Fruit fly (Drosophila melanogaster) whole organism, embryonic: ENCODE data around the gene CG13917.
A peak's percentile ranks its signal among the peaks of the same experiment; 100 is the strongest.

Experiments used
- Abd-B ChIP-seq: fragments of 200-800 bp; sonication (Bioruptor generic); optimal IDR thresholded peaks from 2 replicates; lab custom pipeline; 2018; ENCODE audit warnings: missing biosample characterization, mild to moderate bottlenecking, missing genetic modification characterization, moderate library complexity
- B-H1 ChIP-seq: fragments of 200-800 bp; sonication (Bioruptor generic); IDR thresholded peaks from 3 replicates; pipeline ENCODE4 v1.3.6; 2022; ENCODE audit warnings: missing biosample characterization, missing genetic modification characterization
- CG10147 ChIP-seq: fragments of 200-800 bp; sonication (Bioruptor generic); optimal IDR thresholded peaks from 2 replicates; lab custom pipeline; 2019; ENCODE audit warnings: missing biosample characterization, mild to moderate bottlenecking, missing genetic modification characterization, moderate library complexity
- CG10462 ChIP-seq: fragments of 200-800 bp; sonication (Bioruptor generic); optimal IDR thresholded peaks from 2 replicates; lab custom pipeline; 2016; ENCODE audit warnings: missing biosample characterization, missing genetic modification characterization
- CG11696 ChIP-seq: fragments of 200-800 bp; sonication (Bioruptor generic); IDR thresholded peaks from 2 replicates; pipeline ENCODE4 v1.3.6; 2022; ENCODE audit warnings: missing biosample characterization, missing genetic modification characterization
- CG11723 ChIP-seq: fragments of 200-800 bp; sonication (Bioruptor generic); optimal IDR thresholded peaks from 2 replicates; lab custom pipeline; 2017; ENCODE audit warnings: missing biosample characterization, mild to moderate bottlenecking, missing genetic modification characterization
- CG12659 ChIP-seq: fragments of 200-800 bp; sonication (Bioruptor generic); optimal IDR thresholded peaks from 3 replicates; lab custom pipeline; 2017; ENCODE audit warnings: mild to moderate bottlenecking, missing biosample characterization, missing genetic modification reagents, missing genetic modification characterization
- CG14441 ChIP-seq: fragments of 200-800 bp; sonication (Bioruptor generic); IDR thresholded peaks from 2 replicates; pipeline ENCODE4 v1.3.6; 2022; ENCODE audit warnings: missing biosample characterization, missing genetic modification characterization
- CG15073 ChIP-seq: fragments of 200-800 bp; sonication (Bioruptor generic); optimal IDR thresholded peaks from 2 replicates; lab custom pipeline; 2016; ENCODE audit warnings: missing biosample characterization, missing genetic modification characterization
- CG16815 ChIP-seq: fragments of 200-800 bp; sonication (Bioruptor generic); optimal IDR thresholded peaks from 3 replicates; lab custom pipeline; 2017; ENCODE audit warnings: missing biosample characterization, mild to moderate bottlenecking, missing genetic modification characterization
- CG1792 ChIP-seq: fragments of 200-800 bp; sonication (Bioruptor generic); optimal IDR thresholded peaks from 2 replicates; lab custom pipeline; 2016; ENCODE audit warnings: missing biosample characterization, missing genetic modification characterization
- CG30403 ChIP-seq: fragments of 200-800 bp; sonication (Bioruptor generic); optimal IDR thresholded peaks from 3 replicates; lab custom pipeline; 2016; ENCODE audit warnings: missing biosample characterization, missing genetic modification characterization
- CG34224 ChIP-seq: fragments of 200-800 bp; sonication (Bioruptor generic); IDR thresholded peaks from 3 replicates; pipeline ENCODE4 v1.3.6; 2022; ENCODE audit warnings: missing biosample characterization, missing genetic modification characterization; ENCODE audit not compliant: partially characterized antibody
- CG3847 ChIP-seq: fragments of 200-800 bp; sonication (Bioruptor generic); IDR thresholded peaks from 2 replicates; pipeline ENCODE4 v1.3.6; 2022; ENCODE audit warnings: missing biosample characterization, missing genetic modification characterization
- CG3995 ChIP-seq: fragments of 200-800 bp; sonication (Bioruptor generic); optimal IDR thresholded peaks from 3 replicates; lab custom pipeline; 2016; ENCODE audit warnings: missing biosample characterization, missing genetic modification characterization
- CG42726 ChIP-seq: fragments of 200-800 bp; sonication (Bioruptor generic); IDR thresholded peaks from 2 replicates; pipeline ENCODE4 v1.3.6; 2022; ENCODE audit warnings: missing biosample characterization, missing genetic modification characterization; ENCODE audit not compliant: partially characterized antibody
- CG4820 ChIP-seq: fragments of 200-800 bp; sonication (Bioruptor generic); optimal IDR thresholded peaks from 3 replicates; lab custom pipeline; 2016; ENCODE audit warnings: missing biosample characterization, missing genetic modification characterization
- CG6175 ChIP-seq: fragments of 200-800 bp; sonication (Bioruptor generic); IDR thresholded peaks from 3 replicates; pipeline ENCODE4 v1.3.6; 2022; ENCODE audit warnings: missing biosample characterization, missing genetic modification characterization
- CG6654 ChIP-seq: fragments of 200-800 bp; sonication (Bioruptor generic); optimal IDR thresholded peaks from 2 replicates; lab custom pipeline; 2017; ENCODE audit warnings: missing biosample characterization, mild to moderate bottlenecking, missing genetic modification characterization
- CG6854 ChIP-seq: fragments of 200-800 bp; sonication (Bioruptor generic); optimal IDR thresholded peaks from 3 replicates; lab custom pipeline; 2017; ENCODE audit warnings: missing biosample characterization, mild to moderate bottlenecking, missing genetic modification characterization
- CG7839 ChIP-seq: fragments of 200-800 bp; sonication (Bioruptor generic); optimal IDR thresholded peaks from 3 replicates; lab custom pipeline; 2018; ENCODE audit warnings: missing biosample characterization, mild to moderate bottlenecking, missing genetic modification characterization, moderate library complexity
- CG7963 ChIP-seq: fragments of 200-800 bp; sonication (Bioruptor generic); IDR thresholded peaks from 3 replicates; pipeline ENCODE4 v1.3.6; 2022; ENCODE audit warnings: missing biosample characterization, missing genetic modification characterization; ENCODE audit not compliant: partially characterized antibody
- CG8478 ChIP-seq: fragments of >200 bp; optimal IDR thresholded peaks from 2 replicates; lab custom pipeline; 2018
- D19A ChIP-seq: fragments of 200-800 bp; optimal IDR thresholded peaks from 3 replicates; lab custom pipeline; 2019; ENCODE audit warnings: missing biosample characterization, mild to moderate bottlenecking, missing genetic modification characterization, moderate library complexity
- Dbx ChIP-seq: fragments of 200-800 bp; sonication (Bioruptor generic); IDR thresholded peaks from 3 replicates; pipeline ENCODE4 v1.3.6; 2022; ENCODE audit warnings: missing biosample characterization, missing genetic modification characterization
- E2f1 ChIP-seq: fragments of 200-800 bp; sonication (Bioruptor generic); IDR thresholded peaks from 2 replicates; pipeline ENCODE4 v1.3.6; 2022; ENCODE audit warnings: missing biosample characterization, missing genetic modification characterization
- Elba2 ChIP-seq: fragments of 200-800 bp; sonication (Bioruptor generic); optimal IDR thresholded peaks from 3 replicates; lab custom pipeline; 2016; ENCODE audit warnings: missing biosample characterization, missing genetic modification characterization
- Fer2 ChIP-seq: fragments of 200-800 bp; sonication (Bioruptor generic); optimal IDR thresholded peaks from 2 replicates; lab custom pipeline; 2018; ENCODE audit warnings: missing biosample characterization, mild to moderate bottlenecking, missing genetic modification characterization, moderate library complexity
- GATAe ChIP-seq: fragments of 200-800 bp; sonication (Bioruptor generic); conservative IDR thresholded peaks from 2 replicates; pipeline ENCODE4 v1.3.6; 2022; ENCODE audit warnings: missing biosample characterization, missing genetic modification characterization
- H15 ChIP-seq: fragments of 200-800 bp; sonication (Bioruptor generic); IDR thresholded peaks from 3 replicates; pipeline ENCODE4 v1.3.6; 2022; ENCODE audit warnings: missing biosample characterization, missing genetic modification characterization
- Max ChIP-seq: fragments of 200-800 bp; sonication (Bioruptor generic); optimal IDR thresholded peaks from 2 replicates; lab custom pipeline; 2016; ENCODE audit warnings: missing biosample characterization, mild to moderate bottlenecking, missing genetic modification characterization
- Nf-YB ChIP-seq: fragments of 200-800 bp; sonication (Bioruptor generic); optimal IDR thresholded peaks from 3 replicates; lab custom pipeline; 2019; ENCODE audit warnings: missing biosample characterization, mild to moderate bottlenecking, missing genetic modification characterization, moderate library complexity
- Rfx ChIP-seq: fragments of 200-800 bp; sonication (Bioruptor generic); IDR thresholded peaks from 2 replicates; pipeline ENCODE4 v1.3.6; 2022; ENCODE audit warnings: missing biosample characterization, missing genetic modification characterization
- Scr ChIP-seq: fragments of 200-800 bp; sonication (Bioruptor generic); IDR thresholded peaks from 2 replicates; pipeline ENCODE4 v1.3.6; 2022; ENCODE audit warnings: missing biosample characterization, missing genetic modification characterization; ENCODE audit not compliant: partially characterized antibody
- bbx ChIP-seq: fragments of 200-800 bp; sonication (Bioruptor generic); IDR thresholded peaks from 2 replicates; pipeline ENCODE4 v1.3.6; 2022; ENCODE audit warnings: missing biosample characterization, missing genetic modification characterization; ENCODE audit not compliant: partially characterized antibody
- chm ChIP-seq: fragments of 200-800 bp; sonication (Bioruptor generic); IDR thresholded peaks from 2 replicates; pipeline ENCODE4 v1.3.6; 2022; ENCODE audit warnings: missing biosample characterization, missing genetic modification characterization
- eve ChIP-seq, 2 experiments: fragments of >200 bp; optimal IDR thresholded peaks; 2 replicates each; lab custom pipeline; 2017; ENCODE audit warnings: missing biosample characterization in 2 of 2, missing genetic modification characterization in 2 of 2
- ewg ChIP-seq: fragments of 200-800 bp; sonication (Bioruptor generic); optimal IDR thresholded peaks from 3 replicates; lab custom pipeline; 2017; ENCODE audit warnings: mild to moderate bottlenecking, missing biosample characterization, missing genetic modification reagents, missing genetic modification characterization
- exex ChIP-seq: fragments of 200-800 bp; sonication (Bioruptor generic); optimal IDR thresholded peaks from 4 replicates; lab custom pipeline; 2018; ENCODE audit warnings: missing biosample characterization, mild to moderate bottlenecking, missing genetic modification characterization, moderate library complexity
- knrl ChIP-seq: fragments of 200-800 bp; sonication (Bioruptor generic); IDR thresholded peaks from 3 replicates; pipeline ENCODE4 v1.3.6; 2022; ENCODE audit warnings: missing biosample characterization, missing genetic modification characterization; ENCODE audit not compliant: partially characterized antibody
- lola ChIP-seq, 3 experiments: fragments of >200 bp in 2 of 3; fragments of 200-800 bp in 1 of 3; sonication (Bioruptor generic) in 1 of 3; optimal IDR thresholded peaks; 2 replicates each; lab custom pipeline; 2017 to 2019; ENCODE audit warnings: missing biosample characterization in 3 of 3, missing genetic modification characterization in 3 of 3, mild to moderate bottlenecking in 1 of 3, moderate library complexity in 1 of 3
- lov ChIP-seq, 2 experiments: fragments of 200-800 bp in 1 of 2; fragments of >200 bp in 1 of 2; sonication (Bioruptor generic) in 1 of 2; IDR thresholded peaks in 1 of 2; optimal IDR thresholded peaks in 1 of 2; 2 replicates in 1 of 2; 3 replicates in 1 of 2; pipeline versions ENCODE4 v1.3.6 to Lab custom; 2017 to 2022; ENCODE audit warnings: missing biosample characterization in 1 of 2, missing genetic modification characterization in 1 of 2
- p53 ChIP-seq: fragments of 200-800 bp; sonication (Bioruptor generic); optimal IDR thresholded peaks from 2 replicates; lab custom pipeline; 2016; ENCODE audit warnings: missing biosample characterization, missing genetic modification characterization
- shn ChIP-seq: fragments of 200-800 bp; sonication (Bioruptor generic); optimal IDR thresholded peaks from 3 replicates; lab custom pipeline; 2016; ENCODE audit warnings: missing biosample characterization, missing genetic modification characterization
- sisA ChIP-seq: fragments of 200-800 bp; sonication (Bioruptor generic); IDR thresholded peaks from 2 replicates; pipeline ENCODE4 v1.3.6; 2022; ENCODE audit warnings: missing biosample characterization, missing genetic modification characterization
- slp2 ChIP-seq: fragments of 200-800 bp; sonication (Bioruptor generic); optimal IDR thresholded peaks from 2 replicates; lab custom pipeline; 2016; ENCODE audit warnings: missing biosample characterization, missing genetic modification characterization
- stc ChIP-seq: fragments of 200-800 bp; sonication (Bioruptor generic); IDR thresholded peaks from 2 replicates; pipeline ENCODE4 v1.3.6; 2022; ENCODE audit warnings: missing biosample characterization, missing genetic modification characterization
- trh ChIP-seq: fragments of 200-800 bp; sonication (Bioruptor generic); optimal IDR thresholded peaks from 2 replicates; lab custom pipeline; 2016; ENCODE audit warnings: missing biosample characterization, missing genetic modification characterization
- vvl ChIP-seq: fragments of 200-800 bp; sonication (Bioruptor generic); IDR thresholded peaks from 2 replicates; pipeline ENCODE4 v1.3.6; 2022; ENCODE audit warnings: missing biosample characterization, missing genetic modification characterization
- zen2 ChIP-seq: fragments of 200-800 bp; sonication (Bioruptor generic); IDR thresholded peaks from 3 replicates; pipeline ENCODE4 v1.3.6; 2022; ENCODE audit warnings: missing biosample characterization, missing genetic modification characterization; ENCODE audit not compliant: partially characterized antibody

Gene CG13917

DNA sequence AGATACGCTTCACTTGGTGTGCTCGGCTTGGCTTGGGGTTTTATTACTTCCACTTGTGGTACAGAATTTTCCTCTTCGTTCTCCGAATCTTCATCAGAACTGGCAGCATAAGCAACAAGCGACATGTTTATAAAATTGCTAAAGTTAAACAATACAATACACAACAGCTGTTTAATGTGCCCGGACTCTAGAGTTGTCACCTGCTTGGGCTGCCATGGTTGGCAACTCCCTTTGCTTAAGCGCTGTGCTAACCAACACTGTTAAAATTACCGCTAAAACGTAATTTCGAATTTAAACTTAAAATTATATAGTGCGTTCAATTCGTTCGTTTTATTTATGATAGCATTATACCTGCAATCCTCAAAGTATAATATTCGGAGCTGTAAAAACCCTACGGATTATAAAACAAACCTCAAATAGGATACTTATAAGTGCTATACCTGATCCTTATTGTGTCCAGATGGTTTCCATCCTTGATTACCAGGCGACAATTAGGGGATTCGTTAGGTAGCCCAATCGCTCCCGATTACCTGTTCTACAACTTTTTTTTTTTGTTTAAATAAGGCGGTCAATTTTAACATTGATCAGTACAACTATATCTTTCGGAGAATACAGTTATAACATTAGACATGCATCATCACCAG, 70.9 kb downstream of the CG13917 start, which contains the start of the genes CG17249 and Bro (continued):
- TF ChIP-seq CG6175 (no peak), sisA (GFP tag; lab: Robert Waterston, UW) (no peak), CG7839 (tag; lab: Kevin White, UChicago) (no peak), lov (optimal IDR thresholded peaks at IDR 0.05; lab: Kevin White, UChicago) (no peak), lov (GFP tag; IDR thresholded peaks at IDR 0.05; lab: Robert Waterston, UW) (peak; percentile 61; the same call in 2 of the 3 replicates), stc (GFP tag; lab: Robert Waterston, UW) (no peak), chm (no peak), E2f1 (no peak), CG11723 (GFP tag; lab: Kevin White, UChicago) (no peak), CG16815 (GFP tag; lab: Kevin White, UChicago) (no peak), GATAe (GFP tag; lab: Robert Waterston, UW) (no peak), CG11696 (GFP tag; lab: Robert Waterston, UW) (no peak), CG42726 (no peak), Elba2 (peak; percentile 91), ewg (GFP tag; lab: Kevin White, UChicago) (no peak), Fer2 (tag; lab: Kevin White, UChicago) (no peak), CG4820 (no peak), zen2 (no peak), trh (GFP tag; lab: Kevin White, UChicago) (no peak), CG7963 (GFP tag; lab: Robert Waterston, UW) (no peak), p53 (GFP tag; lab: Kevin White, UChicago) (no peak), CG1792 (GFP tag; lab: Kevin White, UChicago) (peak; percentile 5), Nf-YB (GFP tag; lab: Kevin White, UChicago) (no peak), H15 (GFP tag; lab: Robert Waterston, UW) (no peak), exex (no peak), CG30403 (GFP tag; lab: Kevin White, UChicago) (peak; percentile 22), shn (peak; percentile 46), eve (GFP tag; optimal IDR thresholded peaks at IDR 0.05; lab: Kevin White, UChicago) (no peak), CG12659 (GFP tag; lab: Kevin White, UChicago) (peak; percentile 40), CG10462 (peak; percentile 28), D19A (tag; lab: Kevin White, UChicago) (no peak), CG10147 (GFP tag; lab: Kevin White, UChicago) (no peak), CG14441 (GFP tag; lab: Robert Waterston, UW) (no peak), Rfx (GFP tag; lab: Robert Waterston, UW) (peak; percentile 76), CG6654 (GFP tag; lab: Kevin White, UChicago) (no peak), bbx (no peak), B-H1 (GFP tag; lab: Robert Waterston, UW) (no peak), Scr (GFP tag; lab: Robert Waterston, UW) (peak; percentile 25; the same call in 1 of the 2 replicates), Dbx (GFP tag; lab: Robert Waterston, UW) (0 out of 3 replicates have a peak, but pooled peaks have one; percentile 39), CG8478 (lab: Kevin White, UChicago) (no peak), knrl (GFP tag; lab: Robert Waterston, UW) (no peak; the same call in 2 of the 3 replicates), CG15073 (GFP tag; lab: Kevin White, UChicago) (no peak), CG6854 (GFP tag; lab: Kevin White, UChicago) (no peak), lola (GFP tag; optimal IDR thresholded peaks at IDR 0.05; lab: Kevin White, UChicago) (no peak), vvl (peak; percentile 72), CG3995 (GFP tag; lab: Kevin White, UChicago) (peak; percentile 5), CG34224 (GFP tag; lab: Robert Waterston, UW) (no peak), CG3847 (GFP tag; lab: Robert Waterston, UW) (peak; percentile 93), Abd-B (GFP tag; lab: Kevin White, UChicago) (no peak), Max (GFP tag; lab: Kevin White, UChicago) (peak; percentile 13), slp2 (GFP tag; lab: Kevin White, UChicago) (no peak)
